Worm (Caenorhabditis elegans): ENCODE data around the gene gsp-1.

DNA sequence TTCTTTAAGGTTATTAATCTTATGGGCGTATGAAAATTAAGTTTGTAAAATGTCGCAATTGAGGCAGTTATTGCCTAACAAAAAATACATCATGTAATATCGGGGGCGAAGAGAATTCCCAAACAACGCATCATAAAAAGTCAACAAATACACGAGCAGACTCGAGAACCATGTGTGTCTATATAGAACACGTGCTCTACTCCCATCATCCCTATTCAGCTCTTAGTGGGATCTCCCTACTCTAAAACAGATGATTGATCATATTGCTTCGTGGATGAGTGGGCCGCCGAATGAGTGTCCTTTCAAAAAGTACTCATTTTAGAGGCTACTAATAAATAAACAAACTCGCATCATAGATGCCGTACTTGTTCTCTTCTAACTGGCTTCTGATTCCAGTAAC, 42.2 kb downstream of the gsp-1 start:
- TF ChIP-seq mef-2 (tag; optimal IDR thresholded peaks at IDR 0.05) (no peak), unc-62 (GFP tag; optimal IDR thresholded peaks at IDR 0.05) (no peak), dpl-1 (GFP tag; optimal IDR thresholded peaks at IDR 0.05) (no peak), pqm-1 (tag; optimal IDR thresholded peaks at IDR 0.05) (no peak), pag-3 (tag; optimal IDR thresholded peaks at IDR 0.05; ENCODE audit: borderline replicate concordance, insufficient read depth) (no peak), fkh-10 (GFP tag; optimal IDR thresholded peaks at IDR 0.05) (no peak), lin-39 (tag; optimal IDR thresholded peaks at IDR 0.05) (no peak), sox-4 (tag; optimal IDR thresholded peaks at IDR 0.05) (no peak)

All from whole organism, L1 larva.